Worm (Caenorhabditis elegans) whole organism, late embryonic: ENCODE results near the gene C28D4.7.

Experiments
- C08G9.2 ChIP-seq: sonication (generic microtip); optimal IDR thresholded peaks from 2 replicates; lab custom pipeline; 2016; ENCODE audit warnings: mild to moderate bottlenecking, missing genetic modification characterization, moderate library complexity, missing compliant biosample characterization
- ahr-1 ChIP-seq: sonication (generic microtip); optimal IDR thresholded peaks from 2 replicates; lab custom pipeline; 2016; ENCODE audit warnings: missing genetic modification characterization, missing compliant biosample characterization
- ceh-14 ChIP-seq: sonication (generic microtip); optimal IDR thresholded peaks from 2 replicates; lab custom pipeline; 2016; ENCODE audit warnings: missing genotype, missing genetic modification characterization, missing compliant biosample characterization
- ceh-2 ChIP-seq: sonication (generic microtip); optimal IDR thresholded peaks from 2 replicates; lab custom pipeline; 2016; ENCODE audit warnings: missing genotype, missing genetic modification characterization, missing compliant biosample characterization
- ceh-22 ChIP-seq: sonication (generic microtip); optimal IDR thresholded peaks from 2 replicates; lab custom pipeline; 2017; ENCODE audit warnings: missing biosample characterization, missing genetic modification characterization
- ceh-24 ChIP-seq: sonication (generic microtip); optimal IDR thresholded peaks from 2 replicates; lab custom pipeline; 2016; ENCODE audit warnings: mild to moderate bottlenecking, missing genetic modification characterization, missing compliant biosample characterization
- ceh-34 ChIP-seq: sonication (generic microtip); optimal IDR thresholded peaks from 2 replicates; lab custom pipeline; 2016; ENCODE audit warnings: mild to moderate bottlenecking, missing genetic modification characterization, missing compliant biosample characterization
- ceh-45 ChIP-seq: fragments of 200-800 bp; sonication (Bioruptor generic); IDR thresholded peaks from 2 replicates; pipeline ENCODE4 v1.3.6; 2022; ENCODE audit warnings: missing genetic modification reagents, missing genetic modification characterization, missing compliant biosample characterization
- ceh-48 ChIP-seq: sonication (generic microtip); optimal IDR thresholded peaks from 2 replicates; lab custom pipeline; 2016; ENCODE audit warnings: missing genetic modification characterization, inconsistent platforms, missing compliant biosample characterization
- ceh-6 ChIP-seq: fragments of 200-800 bp; sonication (Bioruptor generic); optimal IDR thresholded peaks from 2 replicates; lab custom pipeline; 2018; ENCODE audit warnings: mild to moderate bottlenecking, missing genetic modification characterization, missing compliant biosample characterization
- eyg-1 ChIP-seq: sonication (generic microtip); optimal IDR thresholded peaks from 2 replicates; lab custom pipeline; 2016; ENCODE audit warnings: missing genotype, missing genetic modification characterization, missing compliant biosample characterization
- fax-1 ChIP-seq: sonication (generic microtip); optimal IDR thresholded peaks from 2 replicates; lab custom pipeline; 2016; ENCODE audit warnings: missing genotype, missing genetic modification characterization, missing compliant biosample characterization
- fkh-10 ChIP-seq: fragments of 150-350 bp; optimal IDR thresholded peaks from 2 replicates; lab custom pipeline; 2014; ENCODE audit warnings: missing biosample characterization, missing genetic modification reagents, missing genetic modification characterization
- fkh-6 ChIP-seq: sonication (generic microtip); optimal IDR thresholded peaks from 2 replicates; lab custom pipeline; 2016; ENCODE audit warnings: missing genetic modification characterization, missing compliant biosample characterization
- gmeb-2 ChIP-seq: sonication (generic microtip); optimal IDR thresholded peaks from 2 replicates; lab custom pipeline; 2016; ENCODE audit warnings: missing genetic modification characterization, inconsistent platforms, missing compliant biosample characterization
- hlh-15 ChIP-seq: sonication (generic microtip); optimal IDR thresholded peaks from 2 replicates; lab custom pipeline; 2016; ENCODE audit warnings: missing genetic modification characterization, missing compliant biosample characterization
- hlh-30 ChIP-seq: sonication (generic microtip); optimal IDR thresholded peaks from 2 replicates; lab custom pipeline; 2017; ENCODE audit warnings: antibody characterized with exemption, missing genetic modification characterization, missing compliant biosample characterization; ENCODE audit not compliant: insufficient read depth
- hlh-6 ChIP-seq: sonication (generic microtip); optimal IDR thresholded peaks from 2 replicates; lab custom pipeline; 2016; ENCODE audit warnings: missing genotype, missing genetic modification characterization, missing compliant biosample characterization
- mec-3 ChIP-seq: sonication (generic microtip); optimal IDR thresholded peaks from 2 replicates; lab custom pipeline; 2016; ENCODE audit warnings: borderline replicate concordance, missing genetic modification characterization, missing compliant biosample characterization
- nfya-1 ChIP-seq: sonication (generic microtip); optimal IDR thresholded peaks from 2 replicates; lab custom pipeline; 2017; ENCODE audit warnings: missing genetic modification characterization, mild to moderate bottlenecking, missing compliant biosample characterization, antibody characterized with exemption, moderate library complexity
- nhr-11 ChIP-seq: fragments of 150-350 bp; optimal IDR thresholded peaks from 2 replicates; lab custom pipeline; 2014; ENCODE audit warnings: missing biosample characterization, missing genetic modification characterization
- npax-4 ChIP-seq: sonication (generic microtip); optimal IDR thresholded peaks from 2 replicates; lab custom pipeline; 2016; ENCODE audit warnings: missing genetic modification characterization, missing compliant biosample characterization
- pat-9 ChIP-seq: fragments of 200-800 bp; sonication (Bioruptor generic); optimal IDR thresholded peaks from 2 replicates; lab custom pipeline; 2018; ENCODE audit warnings: mild to moderate bottlenecking, missing genetic modification characterization, moderate library complexity, missing compliant biosample characterization
- pha-2 ChIP-seq: sonication (generic microtip); optimal IDR thresholded peaks from 2 replicates; lab custom pipeline; 2017; ENCODE audit warnings: mild to moderate bottlenecking, missing genetic modification characterization, missing compliant biosample characterization
- pha-4 ChIP-seq: fragments of 150-350 bp; optimal IDR thresholded peaks from 2 replicates; lab custom pipeline; 2018; ENCODE audit warnings: missing biosample characterization, missing genetic modification reagents, missing genetic modification characterization
- pqm-1 ChIP-seq: sonication (generic microtip); optimal IDR thresholded peaks from 2 replicates; lab custom pipeline; 2016; ENCODE audit warnings: missing genetic modification characterization, missing compliant biosample characterization
- pros-1 ChIP-seq: fragments of 150-350 bp; optimal IDR thresholded peaks from 2 replicates; lab custom pipeline; 2014; ENCODE audit warnings: missing biosample characterization, missing genetic modification reagents, missing genetic modification characterization
- ref-2 ChIP-seq: sonication (generic microtip); optimal IDR thresholded peaks from 2 replicates; lab custom pipeline; 2016; ENCODE audit warnings: missing genetic modification characterization, missing compliant biosample characterization
- rnt-1 ChIP-seq: sonication (generic microtip); optimal IDR thresholded peaks from 2 replicates; lab custom pipeline; 2016; ENCODE audit warnings: missing genetic modification characterization, missing compliant biosample characterization
- sdc-2 ChIP-seq: sonication (generic microtip); optimal IDR thresholded peaks from 2 replicates; lab custom pipeline; 2016; ENCODE audit warnings: missing genotype, missing genetic modification characterization, missing compliant biosample characterization
- sox-2 ChIP-seq: fragments of 200-800 bp; sonication (Bioruptor generic); IDR thresholded peaks from 2 replicates; pipeline ENCODE4 v1.3.6; 2022; ENCODE audit warnings: missing genetic modification reagents, missing genetic modification characterization, missing compliant biosample characterization
- tbx-2 ChIP-seq: sonication (generic microtip); optimal IDR thresholded peaks from 2 replicates; lab custom pipeline; 2016; ENCODE audit warnings: missing genetic modification characterization, missing compliant biosample characterization
- ttx-3 ChIP-seq: sonication (generic microtip); optimal IDR thresholded peaks from 2 replicates; lab custom pipeline; 2016; ENCODE audit warnings: missing genetic modification reagents, missing genetic modification characterization, missing compliant biosample characterization
- unc-3 ChIP-seq, 2 experiments: fragments of 200-800 bp in 1 of 2; sonication (Bioruptor generic) in 1 of 2; sonication (generic microtip) in 1 of 2; conservative IDR thresholded peaks in 1 of 2; optimal IDR thresholded peaks in 1 of 2; 2 replicates each; pipeline versions ENCODE4 v1.3.6 to Lab custom; 2016 to 2022; ENCODE audit warnings: missing compliant biosample characterization in 2 of 2, missing genetic modification characterization in 2 of 2, missing genetic modification reagents in 1 of 2
- unc-42 ChIP-seq: sonication (generic microtip); optimal IDR thresholded peaks from 2 replicates; lab custom pipeline; 2016; ENCODE audit warnings: missing genotype, missing genetic modification characterization, missing compliant biosample characterization
- unc-55 ChIP-seq: sonication (generic microtip); optimal IDR thresholded peaks from 2 replicates; lab custom pipeline; 2017; ENCODE audit warnings: missing biosample characterization, missing genetic modification reagents, missing genetic modification characterization
- ztf-16 ChIP-seq: sonication (generic microtip); optimal IDR thresholded peaks from 2 replicates; lab custom pipeline; 2017; ENCODE audit warnings: missing genetic modification characterization, missing compliant biosample characterization

C28D4.7 gene

ce11 chrIV:9709887-9710286, 33.1 kb downstream of the C28D4.7 start, which contains the start of gene nhr-38:
nhr-38 (plus strand) TSS chrIV:9710187.
- no peak for TF ChIP-seq mec-3 (tag; lab: Kevin White, UChicago)

ce11 chrIV:9709205-9709604, 33.7 kb downstream of the C28D4.7 start, which contains the start of gene ant-1.3:
ant-1.3 (minus strand) TSS chrIV:9709305.
- no peak for TF ChIP-seq pros-1
- no peak for TF ChIP-seq ceh-45 (GFP tag; lab: Robert Waterston, UW)
- no peak for TF ChIP-seq nfya-1 (tag; lab: Kevin White, UChicago)
- no peak for TF ChIP-seq rnt-1 (tag; lab: Kevin White, UChicago)
- TF ChIP-seq nhr-11 (tag; lab: Kevin White, UChicago): no peak
- no peak for TF ChIP-seq ztf-16 (tag; lab: Kevin White, UChicago)
- no peak for TF ChIP-seq ceh-34 (tag; lab: Kevin White, UChicago)
- TF ChIP-seq fkh-6 (tag; lab: Kevin White, UChicago): no peak
- TF ChIP-seq fkh-10: no peak

ce11 chrIV:9706704-9707197, 36.2 kb downstream of the C28D4.7 start, which contains the start of the genes dcaf-1 and dph-3:
dcaf-1 (minus strand) TSS chrIV:9706723.
dph-3 (plus strand) TSS chrIV:9707147.
- TF ChIP-seq unc-42 (peak; percentile 11), ceh-2 (tag; lab: Kevin White, UChicago) (no peak), nfya-1 (tag; lab: Kevin White, UChicago) (peak; percentile 10)

ce11 chrIV:9699062-9699461, 43.9 kb downstream of the C28D4.7 start:
- TF ChIP-seq ttx-3 (no peak), ref-2 (no peak), ceh-22 (tag; lab: Kevin White, UChicago) (no peak), sox-2 (GFP tag; lab: Robert Waterston, UW) (no peak), npax-4 (no peak), ceh-14 (no peak), rnt-1 (tag; lab: Kevin White, UChicago) (no peak), sdc-2 (tag; lab: Kevin White, UChicago) (no peak), ceh-48 (tag; lab: Kevin White, UChicago) (no peak), ceh-6 (no peak)

- no peak for TF ChIP-seq ttx-3
- TF ChIP-seq fax-1 (tag; lab: Kevin White, UChicago): no peak
- no peak for TF ChIP-seq pat-9
- no peak for TF ChIP-seq sdc-2 (tag; lab: Kevin White, UChicago)
- TF ChIP-seq C08G9.2 (tag; lab: Kevin White, UChicago): no peak
- no peak for TF ChIP-seq pha-4 (tag; lab: Kevin White, UChicago)
- no peak for TF ChIP-seq ref-2
- no peak for TF ChIP-seq eyg-1 (tag; lab: Kevin White, UChicago)
- TF ChIP-seq pha-2: no peak
- TF ChIP-seq npax-4: no peak
- no peak for TF ChIP-seq hlh-30 (tag; lab: Kevin White, UChicago)
- no peak for TF ChIP-seq hlh-15 (tag; lab: Kevin White, UChicago)
- no peak for TF ChIP-seq ceh-2 (tag; lab: Kevin White, UChicago)
- TF ChIP-seq ahr-1: no peak
Measured at ce11 chrIV:9697869-9698268, 45.1 kb downstream of the C28D4.7 start.

- TF ChIP-seq unc-55: no peak
- TF ChIP-seq ceh-2 (tag; lab: Kevin White, UChicago): no peak
- no peak for TF ChIP-seq tbx-2 (tag; lab: Kevin White, UChicago)
- TF ChIP-seq unc-3 (GFP tag; conservative IDR thresholded peaks at IDR 0.05; lab: Robert Waterston, UW): no peak
- no peak for TF ChIP-seq unc-3 (tag; optimal IDR thresholded peaks at IDR 0.05; lab: Kevin White, UChicago)
- TF ChIP-seq hlh-6: no peak
- TF ChIP-seq ceh-24 (tag; lab: Kevin White, UChicago): no peak
- no peak for TF ChIP-seq pqm-1
- TF ChIP-seq ttx-3: no peak
- TF ChIP-seq gmeb-2 (tag; lab: Kevin White, UChicago): no peak
Measured at ce11 chrIV:9696513-9696912, 46.4 kb downstream of the C28D4.7 start.
